Worm (Caenorhabditis elegans) whole organism, L2 larva: ENCODE data around the gene fbxc-42.

Experiments used
- aly-2 ChIP-seq: fragments of 150-350 bp; optimal IDR thresholded peaks from 2 replicates; lab custom pipeline; 2014; ENCODE audit warnings: missing biosample characterization, missing genetic modification characterization
- ama-1 ChIP-seq: fragments of 150-350 bp; optimal IDR thresholded peaks from 2 replicates; lab custom pipeline; 2018; ENCODE audit warnings: inconsistent platforms
- elt-1 ChIP-seq: fragments of 150-350 bp; optimal IDR thresholded peaks from 2 replicates; lab custom pipeline; 2014; ENCODE audit warnings: missing biosample characterization, missing genetic modification characterization
- elt-3 ChIP-seq: sonication (generic microtip); optimal IDR thresholded peaks from 2 replicates; lab custom pipeline; 2017; ENCODE audit warnings: missing biosample characterization, missing genetic modification characterization
- mdl-1 ChIP-seq, 2 experiments: fragments of 150-350 bp in 1 of 2; sonication (generic microtip) in 1 of 2; optimal IDR thresholded peaks; 2 replicates each; lab custom pipeline; 2017; ENCODE audit warnings: missing biosample characterization in 2 of 2, missing genetic modification characterization in 2 of 2
- nhr-11 ChIP-seq: fragments of 150-350 bp; optimal IDR thresholded peaks from 2 replicates; lab custom pipeline; 2014; ENCODE audit warnings: missing biosample characterization, missing genetic modification characterization
- nhr-12 ChIP-seq: fragments of 150-350 bp; optimal IDR thresholded peaks from 2 replicates; lab custom pipeline; 2014; ENCODE audit warnings: missing biosample characterization, missing genetic modification characterization
- nhr-23 ChIP-seq: fragments of 150-350 bp; optimal IDR thresholded peaks from 2 replicates; lab custom pipeline; 2014; ENCODE audit warnings: missing biosample characterization, missing genetic modification reagents, missing genetic modification characterization
- nhr-77 ChIP-seq: fragments of 150-350 bp; optimal IDR thresholded peaks from 2 replicates; lab custom pipeline; 2014; ENCODE audit warnings: missing biosample characterization, missing genetic modification characterization
- skn-1 ChIP-seq: sonication (generic microtip); optimal IDR thresholded peaks from 2 replicates; lab custom pipeline; 2017; ENCODE audit warnings: missing biosample characterization, missing genetic modification characterization
- sma-9 ChIP-seq, 2 experiments: fragments of 150-350 bp in 1 of 2; sonication (generic microtip) in 1 of 2; optimal IDR thresholded peaks; 2 replicates each; lab custom pipeline; 2014 to 2016; ENCODE audit warnings: missing genetic modification characterization in 2 of 2, mild to moderate bottlenecking in 1 of 2, missing biosample characterization in 1 of 2, missing compliant biosample characterization in 1 of 2, missing genetic modification reagents in 1 of 2, moderate library complexity in 1 of 2
- unc-62 ChIP-seq: fragments of 150-350 bp; optimal IDR thresholded peaks from 2 replicates; lab custom pipeline; 2014; ENCODE audit warnings: missing biosample characterization, missing genetic modification reagents, missing genetic modification characterization

DNA sequence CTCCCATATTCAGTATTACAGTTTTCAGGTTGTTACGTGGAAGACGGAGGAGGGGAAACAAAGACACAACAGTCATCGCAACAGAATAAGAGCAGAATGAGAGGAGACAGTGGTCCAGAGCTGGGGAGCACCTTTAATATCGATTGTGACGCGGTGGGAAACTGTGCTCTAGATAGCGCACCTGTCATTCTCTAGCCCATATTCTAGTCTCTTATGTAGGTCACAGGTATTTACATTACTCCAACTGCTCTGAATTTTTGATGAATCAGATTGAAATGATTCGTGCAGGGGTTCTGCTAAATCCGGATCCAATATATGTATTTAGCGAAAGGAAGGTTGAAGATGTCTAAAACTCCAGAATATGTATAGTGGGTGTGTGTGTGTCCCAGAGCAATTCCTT lies 50.8 kb downstream of the fbxc-42 start, which contains the start of gene fbxb-41:
- TF ChIP-seq nhr-11 (tag; lab: Kevin White, UChicago) (no peak), elt-1 (tag; lab: Kevin White, UChicago) (no peak), elt-3 (tag; lab: Kevin White, UChicago) (no peak), unc-62 (GFP tag; lab: Kevin White, UChicago) (no peak), nhr-12 (no peak), nhr-77 (tag; lab: Kevin White, UChicago) (no peak), skn-1 (tag; lab: Kevin White, UChicago) (no peak), nhr-23 (tag; lab: Kevin White, UChicago) (no peak), sma-9 (GFP tag; optimal IDR thresholded peaks at IDR 0.05; lab: Kevin White, UChicago) (no peak), sma-9 (tag; optimal IDR thresholded peaks at IDR 0.05; lab: Kevin White, UChicago) (no peak), ama-1 (lab: Kevin White, UChicago) (no peak), mdl-1 (tag; optimal IDR thresholded peaks at IDR 0.05; lab: Kevin White, UChicago) (no peak), aly-2 (tag; lab: Kevin White, UChicago) (no peak)
